Fruit fly (Drosophila melanogaster) whole organism, wandering third instar larva: ENCODE results near the gene Adgf-A.

Experiments
- Abd-B ChIP-seq: fragments of >200 bp; optimal IDR thresholded peaks from 2 replicates; lab custom pipeline; 2017; ENCODE audit warnings: missing biosample characterization, missing genetic modification characterization
- CG32264 ChIP-seq: fragments of 200-800 bp; sonication (Bioruptor generic); optimal IDR thresholded peaks from 2 replicates; lab custom pipeline; 2016; ENCODE audit warnings: missing biosample characterization, missing genetic modification characterization
- CG9705 ChIP-seq: fragments of 200-800 bp; sonication (Bioruptor generic); optimal IDR thresholded peaks from 2 replicates; lab custom pipeline; 2018; ENCODE audit warnings: missing biosample characterization, mild to moderate bottlenecking, missing genetic modification characterization
- CrebA ChIP-seq: fragments of 200-800 bp; sonication (Bioruptor generic); optimal IDR thresholded peaks from 2 replicates; lab custom pipeline; 2016; ENCODE audit warnings: missing biosample characterization, mild to moderate bottlenecking, missing genetic modification characterization, borderline replicate concordance
- Hnf4 ChIP-seq: fragments of 200-800 bp; sonication (Bioruptor generic); optimal IDR thresholded peaks from 2 replicates; lab custom pipeline; 2016; ENCODE audit warnings: missing biosample characterization, mild to moderate bottlenecking, missing genetic modification characterization
- Hr78 ChIP-seq: fragments of >200 bp; optimal IDR thresholded peaks from 2 replicates; lab custom pipeline; 2017; ENCODE audit warnings: missing biosample characterization, missing genetic modification characterization
- Jra ChIP-seq: sonication (Bioruptor generic); optimal IDR thresholded peaks from 2 replicates; lab custom pipeline; 2016; ENCODE audit warnings: missing biosample characterization, missing genetic modification characterization
- Mio ChIP-seq: sonication (Bioruptor generic); optimal IDR thresholded peaks from 2 replicates; lab custom pipeline; 2016; ENCODE audit warnings: missing biosample characterization, missing genetic modification characterization
- Myc ChIP-seq: fragments of >200 bp; optimal IDR thresholded peaks from 2 replicates; lab custom pipeline; 2017
- N ChIP-seq: fragments of >200 bp; optimal IDR thresholded peaks from 2 replicates; lab custom pipeline; 2018; ENCODE audit warnings: missing biosample characterization, missing external identifiers, missing genetic modification characterization
- Rel ChIP-seq, 2 experiments: fragments of 200-800 bp; sonication (Bioruptor generic) in 1 of 2; optimal IDR thresholded peaks; 2 replicates in 1 of 2; 3 replicates in 1 of 2; lab custom pipeline; 2016 to 2019; ENCODE audit warnings: mild to moderate bottlenecking in 2 of 2, missing biosample characterization in 2 of 2, missing genetic modification characterization in 2 of 2, moderate library complexity in 1 of 2
- Sp1 ChIP-seq: fragments of 200-800 bp; sonication (Bioruptor generic); optimal IDR thresholded peaks from 3 replicates; lab custom pipeline; 2019; ENCODE audit warnings: missing biosample characterization, mild to moderate bottlenecking, missing genetic modification characterization, moderate library complexity
- Vsx2 ChIP-seq: fragments of 200-300, 225-300 bp; sonication (Bioruptor generic); optimal IDR thresholded peaks from 2 replicates; lab custom pipeline; 2018; ENCODE audit warnings: missing biosample characterization, missing genetic modification characterization; ENCODE audit not compliant: partially characterized antibody
- br ChIP-seq: fragments of 200-800 bp; sonication (Bioruptor generic); optimal IDR thresholded peaks from 2 replicates; lab custom pipeline; 2016; ENCODE audit warnings: missing biosample characterization, missing genetic modification characterization
- brk ChIP-seq: fragments of 200-800 bp; sonication (Bioruptor generic); optimal IDR thresholded peaks from 2 replicates; lab custom pipeline; 2016; ENCODE audit warnings: missing biosample characterization, mild to moderate bottlenecking, missing genetic modification characterization
- dmrt93B ChIP-seq: fragments of 200-800 bp; sonication (Bioruptor generic); optimal IDR thresholded peaks from 2 replicates; lab custom pipeline; 2018; ENCODE audit warnings: missing biosample characterization, mild to moderate bottlenecking, missing genetic modification characterization
- ey ChIP-seq: fragments of 200-800 bp; sonication (Bioruptor generic); optimal IDR thresholded peaks from 2 replicates; lab custom pipeline; 2016; ENCODE audit warnings: missing biosample characterization, missing genetic modification characterization
- h ChIP-seq: fragments of 200-800 bp; sonication (Bioruptor generic); optimal IDR thresholded peaks from 3 replicates; lab custom pipeline; 2016; ENCODE audit warnings: missing biosample characterization, mild to moderate bottlenecking, missing genetic modification characterization
- lola ChIP-seq: fragments of >200 bp; optimal IDR thresholded peaks from 2 replicates; lab custom pipeline; 2017; ENCODE audit warnings: missing biosample characterization, missing genetic modification characterization
- pan ChIP-seq: fragments of >200 bp; optimal IDR thresholded peaks from 2 replicates; lab custom pipeline; 2017
- tai ChIP-seq: sonication (Bioruptor generic); optimal IDR thresholded peaks from 2 replicates; lab custom pipeline; 2016; ENCODE audit warnings: missing biosample characterization, missing genetic modification characterization
- usp ChIP-seq: fragments of >200 bp; optimal IDR thresholded peaks from 2 replicates; lab custom pipeline; 2017; ENCODE audit warnings: missing biosample characterization, missing genetic modification characterization

The Adgf-A gene

dm6 chr3L:17739627-17740026, 24.3 kb downstream of the Adgf-A start:
- TF ChIP-seq Myc (peak; percentile 35), CrebA (GFP tag; lab: Kevin White, UChicago) (no peak), Hnf4 (GFP tag; lab: Kevin White, UChicago) (no peak), N (GFP tag; lab: Kevin White, UChicago) (peak; percentile 27), Jra (GFP tag; lab: Kevin White, UChicago) (no peak)

DNA sequence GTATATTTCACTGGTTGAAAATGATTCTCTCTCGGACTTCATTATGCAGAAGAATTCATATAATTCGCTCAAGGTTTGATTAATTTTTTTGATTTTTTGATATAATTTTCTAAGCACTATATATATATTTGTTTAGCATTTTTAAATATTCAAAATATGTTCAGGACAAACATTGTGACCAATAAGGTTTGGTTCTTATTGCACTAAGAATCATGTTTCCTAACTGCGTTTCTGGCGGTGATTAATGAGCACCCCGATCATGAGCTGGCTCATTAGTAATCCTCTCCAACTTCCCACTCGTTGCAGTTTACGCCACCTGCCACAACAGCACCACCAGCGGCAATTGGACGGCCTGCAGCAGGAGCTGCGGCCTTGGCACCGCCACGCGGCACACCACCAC, 34.7 kb downstream of the Adgf-A start, which contains the start of gene CG6052:
TSS of gene CG6052 (minus strand) at position 101 of the 400 bp plus-strand sequence.
- TF ChIP-seq Rel (GFP tag; optimal IDR thresholded peaks at IDR 0.05; lab: Kevin White, UChicago), result no peak
- TF ChIP-seq Rel (tag; optimal IDR thresholded peaks at IDR 0.05; lab: Kevin White, UChicago), result no peak
- TF ChIP-seq dmrt93B (GFP tag; lab: Kevin White, UChicago), result no peak
- no peak for TF ChIP-seq Abd-B (GFP tag; lab: Kevin White, UChicago)
- TF ChIP-seq br (GFP tag; lab: Kevin White, UChicago), result no peak
- no peak for TF ChIP-seq CG9705
- no peak for TF ChIP-seq tai (GFP tag; lab: Kevin White, UChicago)
- TF ChIP-seq ey (GFP tag; lab: Kevin White, UChicago), result no peak
- TF ChIP-seq Mio (GFP tag; lab: Kevin White, UChicago), result no peak
- no peak for TF ChIP-seq Hr78

dm6 chr3L:17719754-17720153, 44.2 kb downstream of the Adgf-A start, which contains the start of gene CheB74a:
Gene CheB74a, minus strand, starts transcription at chr3L:17719854.
- no peak for TF ChIP-seq h (GFP tag; lab: Kevin White, UChicago)
- TF ChIP-seq Abd-B (GFP tag; lab: Kevin White, UChicago), result no peak
- TF ChIP-seq usp (GFP tag; lab: Kevin White, UChicago), result no peak
- TF ChIP-seq Rel (GFP tag; optimal IDR thresholded peaks at IDR 0.05; lab: Kevin White, UChicago), result no peak
- no peak for TF ChIP-seq Rel (tag; optimal IDR thresholded peaks at IDR 0.05; lab: Kevin White, UChicago)
- no peak for TF ChIP-seq Sp1
- TF ChIP-seq Hnf4 (GFP tag; lab: Kevin White, UChicago), result no peak
- no peak for TF ChIP-seq tai (GFP tag; lab: Kevin White, UChicago)
- no peak for TF ChIP-seq pan (lab: Kevin White, UChicago)
- no peak for TF ChIP-seq br (GFP tag; lab: Kevin White, UChicago)
- TF ChIP-seq CG9705, result no peak
- TF ChIP-seq Hr78, result no peak
- no peak for TF ChIP-seq brk (GFP tag; lab: Kevin White, UChicago)
- no peak for TF ChIP-seq CG32264 (GFP tag; lab: Kevin White, UChicago)
- no peak for TF ChIP-seq lola (GFP tag; lab: Kevin White, UChicago)
- TF ChIP-seq Vsx2 (GFP tag; lab: Kevin White, UChicago), result no peak
